Worm (Caenorhabditis elegans): ENCODE data around the gene str-71.
"Not testable (repeated sequence)": the region's sequence is repeated elsewhere in the genome, so short reads cannot be mapped to it uniquely, and the experiment has no call there.

DNA sequence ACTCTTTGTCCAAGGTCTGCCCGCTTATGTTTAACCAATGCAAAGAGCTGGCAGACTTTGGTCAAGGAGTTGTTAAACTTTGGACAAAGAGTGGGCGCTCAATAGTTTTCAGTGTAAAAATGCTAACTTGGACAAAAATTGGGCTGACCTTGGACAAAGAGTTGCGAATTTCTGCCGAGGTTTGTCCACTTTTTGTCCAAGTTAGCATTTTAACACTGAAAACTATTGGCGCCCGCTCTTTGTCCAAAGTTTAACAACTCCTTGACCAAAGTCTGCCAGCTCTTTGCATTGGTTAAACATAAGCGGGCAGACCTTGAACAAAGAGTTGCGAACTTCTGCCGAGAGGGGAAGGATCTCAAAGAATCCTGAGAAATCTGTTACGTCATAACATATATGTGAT is 25.3 kb downstream of the str-71 start:
- not testable (repeated sequence) for TF ChIP-seq lin-54 (GFP tag; optimal IDR thresholded peaks at IDR 0.05); ets-4 (GFP tag; optimal IDR thresholded peaks at IDR 0.05); pha-4 (tag; optimal IDR thresholded peaks at IDR 0.05)

All from whole organism, young adult.